Worm (Caenorhabditis elegans): Measurements from ENCODE around the gene rpl-42.

Gene rpl-42

DNA sequence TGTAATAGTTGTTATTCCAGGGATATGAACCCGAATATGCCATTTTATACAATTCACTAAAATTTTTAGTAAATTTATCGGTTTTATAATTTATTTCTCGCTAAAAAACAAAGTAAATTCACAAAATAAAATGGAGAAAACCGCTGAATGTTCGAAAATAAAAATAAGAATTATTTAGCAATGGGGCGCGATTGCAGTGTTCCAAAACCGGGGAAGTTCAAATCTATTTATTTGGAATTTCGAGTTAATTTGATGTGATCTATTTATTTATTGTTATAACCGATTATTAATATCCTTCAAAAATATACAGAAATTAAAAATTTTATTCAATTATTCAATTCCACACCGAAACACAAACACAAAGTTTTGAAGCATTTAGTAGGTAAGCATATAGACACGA lies 40.0 kb downstream of the rpl-42 start, which contains the start of gene F40F8.11:
TSS of gene F40F8.11 (minus strand) at position 49 of the 400 bp plus-strand sequence.
- TF ChIP-seq Y53F4B.3 (GFP tag; IDR thresholded peaks at IDR 0.05) (no peak), efl-1 (GFP tag; optimal IDR thresholded peaks at IDR 0.05) (peak; percentile 65), B0261.1 (tag; optimal IDR thresholded peaks at IDR 0.05) (no peak), ets-4 (GFP tag; optimal IDR thresholded peaks at IDR 0.05) (no peak), nhr-27 (tag; optimal IDR thresholded peaks at IDR 0.05) (no peak), zim-3 (tag; optimal IDR thresholded peaks at IDR 0.05) (no peak), lin-54 (GFP tag; optimal IDR thresholded peaks at IDR 0.05) (peak; percentile 55), him-1 (tag; optimal IDR thresholded peaks at IDR 0.05) (no peak), mcd-1 (GFP tag; IDR thresholded peaks at IDR 0.05) (peak; percentile 82), F55B11.4 (tag; optimal IDR thresholded peaks at IDR 0.05; ENCODE audit: borderline replicate concordance, insufficient read depth) (no peak), B0035.1 (tag; optimal IDR thresholded peaks at IDR 0.05) (no peak), lin-35 (GFP tag; optimal IDR thresholded peaks at IDR 0.05) (peak in 1 of 3 experiments; percentile 59)

DNA sequence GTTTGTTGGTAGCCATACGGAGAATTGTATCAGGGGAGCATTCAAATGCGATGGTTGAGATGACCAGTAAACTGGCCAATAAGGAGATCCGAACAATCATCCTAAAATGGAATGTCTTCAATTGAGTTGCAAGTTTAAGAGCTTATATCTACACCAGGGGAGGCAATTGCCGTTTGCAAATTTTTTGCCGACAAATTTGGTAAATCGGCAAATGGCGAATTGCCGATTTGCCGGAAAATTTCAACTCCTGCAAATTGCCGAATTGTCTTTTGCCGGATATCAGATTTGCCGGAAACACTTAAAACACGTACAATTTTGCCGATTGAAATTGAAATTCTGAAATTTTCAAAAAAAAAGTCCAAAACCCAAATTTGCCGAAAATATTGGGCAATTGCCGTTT lies 42.3 kb downstream of the rpl-42 start, which contains the start of gene F40F8.5:
TSS of gene F40F8.5 (minus strand) at position 101 of the 400 bp plus-strand sequence.
- TF ChIP-seq madf-3 (GFP tag; IDR thresholded peaks at IDR 0.05) (no peak), F22D6.2 (tag; optimal IDR thresholded peaks at IDR 0.05) (no peak), lsl-1 (GFP tag; optimal IDR thresholded peaks at IDR 0.05) (no peak), rcor-1 (GFP tag; IDR thresholded peaks at IDR 0.05) (no peak), let-526 (GFP tag; IDR thresholded peaks at IDR 0.05) (no peak), nfya-1 (tag; optimal IDR thresholded peaks at IDR 0.05; ENCODE audit: borderline replicate concordance, insufficient read depth) (no peak), sptf-2 (GFP tag; optimal IDR thresholded peaks at IDR 0.05) (no peak), madf-8 (GFP tag; conservative IDR thresholded peaks at IDR 0.05) (no peak), F37B4.10 (GFP tag; IDR thresholded peaks at IDR 0.05) (no peak), ztf-22 (GFP tag; optimal IDR thresholded peaks at IDR 0.05) (no peak), hlh-12 (tag; optimal IDR thresholded peaks at IDR 0.05) (no peak), Y95B8A.8 (GFP tag; IDR thresholded peaks at IDR 0.05) (no peak), ztf-18 (tag; optimal IDR thresholded peaks at IDR 0.05) (no peak)

DNA sequence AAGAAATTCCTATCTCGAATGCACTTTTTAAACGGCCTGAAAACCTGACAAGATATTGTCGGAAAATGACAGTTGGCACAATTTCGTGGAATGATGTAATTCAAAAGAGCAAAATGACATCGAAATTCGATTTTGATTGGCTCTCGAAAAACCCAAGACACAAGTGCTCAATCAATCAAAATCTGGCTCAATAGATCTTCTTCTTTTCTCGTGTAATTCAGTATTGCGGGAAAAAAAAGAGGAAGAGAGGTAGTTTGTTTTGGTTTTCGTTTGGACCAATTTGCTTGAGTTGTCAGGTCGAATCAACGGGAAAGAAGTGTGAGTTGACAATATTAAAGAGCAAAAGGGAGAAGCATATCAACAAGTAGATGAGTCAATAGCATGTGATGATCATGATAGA lies 43.3 kb downstream of the rpl-42 start:
- no peak for TF ChIP-seq ets-4 (GFP tag; optimal IDR thresholded peaks at IDR 0.05)
- no peak for TF ChIP-seq T07F8.4 (tag; optimal IDR thresholded peaks at IDR 0.05)
- peak; percentile 18 for TF ChIP-seq nhr-80 (tag; optimal IDR thresholded peaks at IDR 0.05)

DNA sequence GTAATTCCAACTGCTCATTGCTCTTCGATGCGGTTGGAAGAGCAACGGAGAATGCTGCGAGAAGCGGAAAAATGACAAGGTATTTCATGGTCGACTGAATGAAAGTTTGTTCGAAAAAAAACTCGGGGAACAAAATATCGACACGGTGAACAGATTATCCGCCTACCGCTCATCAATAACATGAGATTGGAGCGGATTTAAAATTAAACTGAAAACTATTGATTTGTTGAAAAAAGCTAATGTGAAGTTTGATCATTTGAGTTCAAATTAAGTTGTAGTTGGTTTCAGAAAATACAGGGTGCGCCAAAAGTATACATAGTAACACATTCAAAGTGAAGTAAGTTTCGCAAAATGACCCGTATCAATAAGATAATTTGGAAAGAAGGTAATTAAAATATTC lies 47.6 kb downstream of the rpl-42 start, which contains the start of gene F40F8.4:
TSS of gene F40F8.4 (minus strand) at position 101 of the 400 bp plus-strand sequence.
- no peak for TF ChIP-seq hlh-26 (GFP tag; conservative IDR thresholded peaks at IDR 0.05)
- TF ChIP-seq snpc-3.4 (tag; optimal IDR thresholded peaks at IDR 0.05), result no peak
- no peak for TF ChIP-seq snpc-1.1 (tag; optimal IDR thresholded peaks at IDR 0.05; ENCODE audit: insufficient read depth)
- no peak for TF ChIP-seq repo-1 (tag; optimal IDR thresholded peaks at IDR 0.05)

DNA sequence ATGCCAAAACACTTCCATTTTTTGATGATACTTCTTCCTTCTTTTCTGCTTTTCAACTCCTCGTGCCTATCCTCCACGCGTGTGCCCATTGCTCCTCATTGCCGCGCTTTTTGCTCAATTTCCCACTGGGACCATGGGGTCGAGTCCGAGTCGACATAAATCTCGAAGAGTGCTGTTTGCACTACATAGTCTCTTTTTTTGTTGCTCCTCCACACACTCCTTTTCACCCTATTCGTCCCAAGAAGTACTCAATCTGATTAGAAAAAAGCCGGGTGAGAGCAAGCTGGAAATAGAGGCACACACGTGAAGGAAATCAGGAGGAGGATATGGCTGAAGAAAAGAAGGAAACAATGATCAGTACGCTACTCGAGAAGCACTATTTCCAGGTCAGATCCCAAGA lies 50.1 kb downstream of the rpl-42 start, which contains the start of gene arrd-6:
TSS of gene arrd-6 (plus strand) at position 169 of the 400 bp plus-strand sequence.
- TF ChIP-seq pbrm-1 (GFP tag; IDR thresholded peaks at IDR 0.05), result 0 out of 2 replicates have a peak, but pooled peaks have one; percentile 20
- TF ChIP-seq ztf-3 (GFP tag; optimal IDR thresholded peaks at IDR 0.05), result no peak

Data from whole organism, young adult.